Worm (Caenorhabditis elegans) whole organism, early embryonic: ENCODE measurements around the gene thn-6.

Experiments
- B0310.2 ChIP-seq: sonication (generic microtip); optimal IDR thresholded peaks from 2 replicates; lab custom pipeline; 2016; ENCODE audit warnings: mild to moderate bottlenecking, missing genetic modification characterization, missing compliant biosample characterization
- ama-1 ChIP-seq: fragments of 150-350 bp; optimal IDR thresholded peaks from 2 replicates; lab custom pipeline; 2014
- ceh-36 ChIP-seq: sonication (generic microtip); optimal IDR thresholded peaks from 2 replicates; lab custom pipeline; 2016; ENCODE audit warnings: missing genetic modification characterization, inconsistent platforms, missing compliant biosample characterization
- hmg-4 ChIP-seq: fragments of 200-800 bp; sonication (Bioruptor generic); optimal IDR thresholded peaks from 2 replicates; lab custom pipeline; 2018; ENCODE audit warnings: mild to moderate bottlenecking, missing genetic modification characterization, missing compliant biosample characterization
- sea-1 ChIP-seq: fragments of 200-800 bp; sonication (Bioruptor generic); conservative IDR thresholded peaks from 2 replicates; pipeline ENCODE4 v1.3.6; 2022; ENCODE audit warnings: missing genetic modification characterization, missing compliant biosample characterization
- tra-4 ChIP-seq: sonication (generic microtip); optimal IDR thresholded peaks from 2 replicates; lab custom pipeline; 2017; ENCODE audit warnings: missing genetic modification characterization, missing compliant biosample characterization

DNA sequence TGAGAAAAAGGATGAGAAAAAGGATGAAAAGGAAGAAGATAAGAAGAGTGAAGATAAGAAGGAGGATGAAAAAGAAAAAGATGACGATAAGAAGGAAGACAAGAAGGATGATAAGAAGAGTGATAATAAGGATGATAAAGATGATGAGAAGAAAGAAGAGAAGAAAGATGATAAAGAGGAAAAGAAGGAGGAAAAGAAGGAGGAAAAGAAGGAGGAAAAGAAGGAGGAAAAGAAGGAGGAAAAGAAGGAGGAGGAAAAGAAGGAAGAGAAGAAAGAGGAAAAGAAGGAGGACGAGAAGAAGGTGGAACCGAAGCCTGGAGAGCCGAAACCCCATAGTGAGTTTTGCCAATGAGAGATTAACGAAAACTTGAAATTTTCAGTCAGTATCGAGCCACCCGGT is 44.7 kb downstream of the thn-6 start:
- TF ChIP-seq hmg-4 (GFP tag; lab: Kevin White, UChicago) (no peak), tra-4 (tag; lab: Kevin White, UChicago) (no peak), ama-1 (lab: Kevin White, UChicago) (no peak), B0310.2 (tag; lab: Kevin White, UChicago) (no peak), sea-1 (GFP tag; lab: Robert Waterston, UW) (no peak), ceh-36 (tag; lab: Kevin White, UChicago) (no peak)
